Worm (Caenorhabditis elegans): ENCODE measurements around the gene K09H11.6.

DNA sequence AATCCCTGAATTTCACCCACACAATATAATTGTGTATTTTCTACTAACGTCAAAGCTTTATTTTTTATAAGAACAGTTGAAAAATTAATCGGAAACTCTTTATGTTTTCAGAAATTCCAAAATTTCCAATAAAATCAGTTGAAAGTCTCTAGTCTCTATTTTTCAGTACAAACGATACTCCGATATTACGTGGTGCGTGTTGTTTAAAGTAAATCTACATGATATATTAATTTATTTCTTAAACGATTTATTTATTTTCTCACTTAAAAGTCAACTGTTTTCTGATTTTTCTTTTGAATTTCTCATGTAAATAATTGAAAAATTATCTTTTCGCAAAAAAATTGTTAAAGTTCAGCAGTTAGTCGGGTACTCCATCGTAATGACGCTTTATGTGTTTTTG is 23.8 kb downstream of the K09H11.6 start:
- TF ChIP-seq nhr-10 (tag; optimal IDR thresholded peaks at IDR 0.05) (no peak), ama-1 (optimal IDR thresholded peaks at IDR 0.05) (no peak), F13H6.1 (tag; optimal IDR thresholded peaks at IDR 0.05) (no peak), mdl-1 (tag; optimal IDR thresholded peaks at IDR 0.05) (no peak), elt-1 (tag; optimal IDR thresholded peaks at IDR 0.05) (no peak), ceh-82 (tag; optimal IDR thresholded peaks at IDR 0.05) (no peak), lin-39 (tag; optimal IDR thresholded peaks at IDR 0.05) (no peak), nhr-11 (tag; optimal IDR thresholded peaks at IDR 0.05) (no peak), gmeb-1 (tag; optimal IDR thresholded peaks at IDR 0.05) (no peak), ztf-11 (tag; optimal IDR thresholded peaks at IDR 0.05) (no peak), fos-1 (tag; optimal IDR thresholded peaks at IDR 0.05) (no peak), lin-13 (GFP tag; optimal IDR thresholded peaks at IDR 0.05) (no peak)

Data from whole organism, L2 larva.